Fruit fly (Drosophila melanogaster): ENCODE data around the gene CG6154.

Gene CG6154

DNA sequence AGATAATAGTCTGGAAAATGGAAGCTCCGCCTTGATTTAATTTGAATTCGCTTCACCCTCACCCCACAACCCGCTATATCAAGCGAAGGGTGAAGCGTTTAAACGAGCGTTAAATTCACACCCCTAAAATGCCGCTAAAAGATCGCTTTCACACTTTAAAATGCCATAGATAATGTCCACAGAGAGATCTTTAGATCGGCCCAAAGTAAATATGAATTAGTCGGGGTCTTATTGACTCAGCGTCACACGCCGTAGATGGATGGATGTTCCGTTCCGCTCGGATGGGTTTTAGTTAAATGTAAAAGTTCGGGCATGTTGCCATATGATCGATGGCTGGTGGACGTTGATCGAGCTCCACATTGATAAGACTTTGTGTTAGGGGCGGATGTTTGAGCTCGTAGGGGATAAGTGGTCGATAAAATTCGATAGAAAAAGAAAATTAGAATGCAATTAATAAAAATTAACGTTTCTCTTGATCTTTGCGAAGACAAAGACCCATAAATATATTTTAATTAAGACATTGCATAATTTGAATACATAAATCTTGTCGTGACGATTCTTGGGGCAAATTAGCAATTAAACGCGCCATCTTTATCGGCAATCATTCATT, 34.3 kb upstream of the CG6154 start (continued):
- TF ChIP-seq CG10565 (GFP tag; optimal IDR thresholded peaks at IDR 0.05) (peak; percentile 42), ind (GFP tag; optimal IDR thresholded peaks at IDR 0.05) (no peak), B-H2 (GFP tag; optimal IDR thresholded peaks at IDR 0.05) (peak; percentile 80), Ssrp (tag; optimal IDR thresholded peaks at IDR 0.05) (no peak), Antp (GFP tag; optimal IDR thresholded peaks at IDR 0.05) (peak; percentile 85), Lpt (GFP tag; optimal IDR thresholded peaks at IDR 0.05) (no peak), CG13123 (GFP tag; optimal IDR thresholded peaks at IDR 0.05) (peak; percentile 94), zen (tag; optimal IDR thresholded peaks at IDR 0.05) (no peak), CG16863 (GFP tag; optimal IDR thresholded peaks at IDR 0.05) (peak; percentile 87), tin (GFP tag; optimal IDR thresholded peaks at IDR 0.05) (peak; percentile 38), dm (GFP tag; optimal IDR thresholded peaks at IDR 0.05) (peak; percentile 67), CG2712 (tag; optimal IDR thresholded peaks at IDR 0.05) (peak; percentile 70), CG12744 (GFP tag; optimal IDR thresholded peaks at IDR 0.05) (peak; percentile 75), mld (GFP tag; IDR thresholded peaks at IDR 0.05; ENCODE audit: partially characterized antibody) (no peak), NC2α (GFP tag; optimal IDR thresholded peaks at IDR 0.05) (peak; percentile 85), bigmax (GFP tag; optimal IDR thresholded peaks at IDR 0.05) (peak; percentile 53), CG11695 (GFP tag; IDR thresholded peaks at IDR 0.05) (peak; percentile 76; the same call in 2 of the 3 replicates), da (GFP tag; optimal IDR thresholded peaks at IDR 0.05) (peak; percentile 71), CG31365 (tag; optimal IDR thresholded peaks at IDR 0.05) (peak; percentile 77), CG4424 (GFP tag; optimal IDR thresholded peaks at IDR 0.05) (peak; percentile 42), Gsc (GFP tag; IDR thresholded peaks at IDR 0.05) (no peak), CG32772 (GFP tag; IDR thresholded peaks at IDR 0.05) (peak; percentile 66), caup (GFP tag; optimal IDR thresholded peaks at IDR 0.05; ENCODE audit: severe bottlenecking) (peak; percentile 86), chif (GFP tag; optimal IDR thresholded peaks at IDR 0.05) (peak; percentile 79 to 90), gt (GFP tag; IDR thresholded peaks at IDR 0.05) (0 out of 2 replicates have a peak, but pooled peaks have one; percentile 33), Hr39 (optimal IDR thresholded peaks at IDR 0.05) (no peak), D (optimal IDR thresholded peaks at IDR 0.05) (no peak), D (GFP tag; optimal IDR thresholded peaks at IDR 0.05) (peak; percentile 89), CG6654 (GFP tag; optimal IDR thresholded peaks at IDR 0.05) (peak; percentile 35), gfzf (GFP tag; optimal IDR thresholded peaks at IDR 0.05) (peak; percentile 1), CG17829 (tag; optimal IDR thresholded peaks at IDR 0.05) (peak; percentile 32), stwl (tag; optimal IDR thresholded peaks at IDR 0.05) (peak; percentile 11), GATAe (GFP tag; conservative IDR thresholded peaks at IDR 0.05) (peak; percentile 36; the same call in 1 of the 2 replicates), CG9876 (GFP tag; optimal IDR thresholded peaks at IDR 0.05) (peak; percentile 85), sob (GFP tag; IDR thresholded peaks at IDR 0.05) (peak; percentile 90), Elba2 (GFP tag; optimal IDR thresholded peaks at IDR 0.05) (no peak), CG14441 (GFP tag; IDR thresholded peaks at IDR 0.05) (peak; percentile 55; the same call in 1 of the 2 replicates), Nf-YC (tag; optimal IDR thresholded peaks at IDR 0.05) (peak; percentile 21), CG17912 (GFP tag; optimal IDR thresholded peaks at IDR 0.05) (peak; percentile 87), Lhr (GFP tag; optimal IDR thresholded peaks at IDR 0.05) (peak; percentile 84), mirr (GFP tag; optimal IDR thresholded peaks at IDR 0.05) (peak; percentile 87), D19A (tag; optimal IDR thresholded peaks at IDR 0.05) (peak; percentile 58), CG17612 (GFP tag; IDR thresholded peaks at IDR 0.05) (peak; percentile 66; the same call in 1 of the 2 replicates), CG4404 (GFP tag; IDR thresholded peaks at IDR 0.05) (no peak), Hr3 (GFP tag; optimal IDR thresholded peaks at IDR 0.05) (peak; percentile 56), zen2 (GFP tag; IDR thresholded peaks at IDR 0.05; ENCODE audit: partially characterized antibody) (no peak), wek (GFP tag; optimal IDR thresholded peaks at IDR 0.05) (peak; percentile 92), ac (GFP tag; optimal IDR thresholded peaks at IDR 0.05) (no peak), CG1233 (GFP tag; optimal IDR thresholded peaks at IDR 0.05) (peak; percentile 93), CG15479 (GFP tag; optimal IDR thresholded peaks at IDR 0.05) (no peak), phol (tag; optimal IDR thresholded peaks at IDR 0.05) (no peak)

Measured in whole organism, embryonic.